Fruit fly (Drosophila melanogaster) whole organism, adult: ENCODE results near the gene mRpL36.

ENCODE experiments used
- CG11617 ChIP-seq: fragments of 200-800 bp; sonication (Bioruptor generic); optimal IDR thresholded peaks from 2 replicates; lab custom pipeline; 2017; ENCODE audit warnings: mild to moderate bottlenecking, missing biosample characterization, missing genetic modification reagents, missing genetic modification characterization
- CG12768 ChIP-seq: fragments of 200-800 bp; sonication (Bioruptor generic); optimal IDR thresholded peaks from 2 replicates; lab custom pipeline; 2017; ENCODE audit warnings: missing biosample characterization, missing genetic modification characterization, mild to moderate bottlenecking, moderate library complexity, missing genetic modification reagents
- CG14711 ChIP-seq: fragments of 200-800 bp; sonication (Bioruptor generic); optimal IDR thresholded peaks from 2 replicates; lab custom pipeline; 2018; ENCODE audit warnings: missing biosample characterization, mild to moderate bottlenecking, missing genetic modification characterization, moderate library complexity
- CG1620 ChIP-seq: fragments of 200-800 bp; sonication (Bioruptor generic); optimal IDR thresholded peaks from 2 replicates; lab custom pipeline; 2016; ENCODE audit warnings: missing biosample characterization, missing genetic modification characterization
- CG33017 ChIP-seq: fragments of 200-800 bp; sonication (Bioruptor generic); optimal IDR thresholded peaks from 2 replicates; lab custom pipeline; 2018; ENCODE audit warnings: missing biosample characterization, mild to moderate bottlenecking, missing genetic modification characterization, moderate library complexity
- CG5204 ChIP-seq: fragments of 200-800 bp; sonication (Bioruptor generic); optimal IDR thresholded peaks from 2 replicates; lab custom pipeline; 2016; ENCODE audit warnings: missing biosample characterization, missing genetic modification characterization
- CG7045 ChIP-seq: fragments of 200-800 bp; sonication (Bioruptor generic); optimal IDR thresholded peaks from 2 replicates; lab custom pipeline; 2017; ENCODE audit warnings: missing biosample characterization, mild to moderate bottlenecking, missing genetic modification characterization
- CG7101 ChIP-seq: fragments of 200-800 bp; sonication (Bioruptor generic); optimal IDR thresholded peaks from 2 replicates; lab custom pipeline; 2018; ENCODE audit warnings: missing biosample characterization, mild to moderate bottlenecking, missing genetic modification characterization, moderate library complexity
- Clk ChIP-seq: fragments of 200-800 bp; sonication (Bioruptor generic); optimal IDR thresholded peaks from 2 replicates; lab custom pipeline; 2017; ENCODE audit warnings: missing biosample characterization, missing genetic modification characterization
- Crg-1 ChIP-seq: fragments of 200-800 bp; sonication (Bioruptor generic); optimal IDR thresholded peaks from 2 replicates; lab custom pipeline; 2016; ENCODE audit warnings: missing biosample characterization, missing genetic modification characterization
- Hr96 ChIP-seq: fragments of 200-800 bp; sonication (Bioruptor generic); optimal IDR thresholded peaks from 2 replicates; lab custom pipeline; 2016; ENCODE audit warnings: missing biosample characterization, missing genetic modification characterization
- Mnt ChIP-seq: fragments of 200-800 bp; sonication (Bioruptor generic); optimal IDR thresholded peaks from 2 replicates; lab custom pipeline; 2016; ENCODE audit warnings: missing biosample characterization, mild to moderate bottlenecking, missing genetic modification characterization
- bab1 ChIP-seq: fragments of 200-800 bp; sonication (Bioruptor generic); optimal IDR thresholded peaks from 3 replicates; lab custom pipeline; 2019; ENCODE audit warnings: missing biosample characterization, mild to moderate bottlenecking, missing genetic modification characterization, moderate library complexity
- cic ChIP-seq: fragments of 200-800 bp; sonication (Bioruptor generic); optimal IDR thresholded peaks from 2 replicates; lab custom pipeline; 2017; ENCODE audit warnings: missing biosample characterization, mild to moderate bottlenecking, missing genetic modification characterization, moderate library complexity
- cnc ChIP-seq, 2 experiments: fragments of >200 bp; optimal IDR thresholded peaks; 2 replicates each; lab custom pipeline; 2017
- kay ChIP-seq: fragments of 200-800 bp; sonication (Bioruptor generic); peaks from one replicate; lab custom pipeline; 2016; ENCODE audit warnings: missing biosample characterization, missing genetic modification characterization, borderline replicate concordance
- ovo ChIP-seq: fragments of 200-800 bp; sonication (Bioruptor generic); optimal IDR thresholded peaks from 2 replicates; lab custom pipeline; 2016; ENCODE audit warnings: missing biosample characterization, missing genetic modification characterization
- pad ChIP-seq: fragments of 200-800 bp; sonication (Bioruptor generic); optimal IDR thresholded peaks from 3 replicates; lab custom pipeline; 2017; ENCODE audit warnings: missing biosample characterization, missing genetic modification characterization, mild to moderate bottlenecking, moderate library complexity, missing genetic modification reagents
- tj ChIP-seq: fragments of 200-800 bp; sonication (Bioruptor generic); optimal IDR thresholded peaks from 3 replicates; lab custom pipeline; 2017; ENCODE audit warnings: missing biosample characterization, mild to moderate bottlenecking, missing genetic modification characterization, moderate library complexity
- toe ChIP-seq: fragments of 200-800 bp; sonication (Bioruptor generic); optimal IDR thresholded peaks from 2 replicates; lab custom pipeline; 2016; ENCODE audit warnings: missing biosample characterization, missing genetic modification characterization

Gene mRpL36

dm6 chr3L:8155324-8155723 lies 30.4 kb upstream of the mRpL36 start:
- no peak for TF ChIP-seq CG1620 (GFP tag; lab: Kevin White, UChicago)
- no peak for TF ChIP-seq CG33017 (tag; lab: Kevin White, UChicago)
- TF ChIP-seq Clk (GFP tag; lab: Kevin White, UChicago) = no peak
- TF ChIP-seq toe (GFP tag; lab: Kevin White, UChicago) = no peak
- TF ChIP-seq CG7101 (tag; lab: Kevin White, UChicago) = no peak
- TF ChIP-seq Mnt = no peak
- no peak for TF ChIP-seq CG12768 (GFP tag; lab: Kevin White, UChicago)
- TF ChIP-seq Hr96 = no peak
- TF ChIP-seq tj (GFP tag; lab: Kevin White, UChicago) = no peak
- no peak for TF ChIP-seq Crg-1
- no peak for TF ChIP-seq CG7045 (GFP tag; lab: Kevin White, UChicago)
- no peak for TF ChIP-seq CG5204 (GFP tag; lab: Kevin White, UChicago)
- no peak for TF ChIP-seq CG11617
- no peak for TF ChIP-seq CG14711 (tag; lab: Kevin White, UChicago)
- TF ChIP-seq kay (GFP tag; lab: Kevin White, UChicago) = no peak
- no peak for TF ChIP-seq ovo (GFP tag; lab: Kevin White, UChicago)
- no peak for TF ChIP-seq cnc (optimal IDR thresholded peaks at IDR 0.05; lab: Kevin White, UChicago)

- TF ChIP-seq tj (GFP tag; lab: Kevin White, UChicago) (peak; percentile 76), Crg-1 (no peak)
Measured at dm6 chr3L:8154544-8154943, 29.6 kb upstream of the mRpL36 start.

dm6 chr3L:8153206-8153996 lies 28.5 kb upstream of the mRpL36 start:
- TF ChIP-seq tj (GFP tag; lab: Kevin White, UChicago) (peak; percentile 16), CG5204 (GFP tag; lab: Kevin White, UChicago) (peak; percentile 61), kay (GFP tag; lab: Kevin White, UChicago) (peak; percentile 4), CG7045 (GFP tag; lab: Kevin White, UChicago) (peak; percentile 75), CG33017 (tag; lab: Kevin White, UChicago) (no peak), toe (GFP tag; lab: Kevin White, UChicago) (no peak)

dm6 chr3L:8151727-8152199 lies 26.8 kb upstream of the mRpL36 start, which contains the start of gene CG13676:
Gene CG13676 (minus strand): TSS chr3L:8151813.
- TF ChIP-seq CG5204 (GFP tag; lab: Kevin White, UChicago) = no peak
- no peak for TF ChIP-seq CG7101 (tag; lab: Kevin White, UChicago)
- TF ChIP-seq Clk (GFP tag; lab: Kevin White, UChicago) = no peak
- no peak for TF ChIP-seq CG33017 (tag; lab: Kevin White, UChicago)
- no peak for TF ChIP-seq CG7045 (GFP tag; lab: Kevin White, UChicago)
- no peak for TF ChIP-seq Hr96
- no peak for TF ChIP-seq cic (GFP tag; lab: Kevin White, UChicago)
- no peak for TF ChIP-seq Crg-1
- no peak for TF ChIP-seq pad (GFP tag; lab: Kevin White, UChicago)
- no peak for TF ChIP-seq kay (GFP tag; lab: Kevin White, UChicago)
- no peak for TF ChIP-seq CG14711 (tag; lab: Kevin White, UChicago)
- TF ChIP-seq tj (GFP tag; lab: Kevin White, UChicago) = no peak
- no peak for TF ChIP-seq CG12768 (GFP tag; lab: Kevin White, UChicago)

dm6 chr3L:8150812-8151211 lies 25.9 kb upstream of the mRpL36 start:
- TF ChIP-seq CG11617 (no peak), Crg-1 (no peak), CG7045 (GFP tag; lab: Kevin White, UChicago) (no peak), Mnt (no peak), cnc (optimal IDR thresholded peaks at IDR 0.05; lab: Kevin White, UChicago) (no peak), CG7101 (tag; lab: Kevin White, UChicago) (no peak), tj (GFP tag; lab: Kevin White, UChicago) (no peak), bab1 (GFP tag; lab: Kevin White, UChicago) (no peak), CG5204 (GFP tag; lab: Kevin White, UChicago) (no peak), pad (GFP tag; lab: Kevin White, UChicago) (no peak), Clk (GFP tag; lab: Kevin White, UChicago) (no peak), Hr96 (no peak), ovo (GFP tag; lab: Kevin White, UChicago) (no peak), cic (GFP tag; lab: Kevin White, UChicago) (no peak), CG1620 (GFP tag; lab: Kevin White, UChicago) (no peak)

dm6 chr3L:8150284-8150683 lies 25.4 kb upstream of the mRpL36 start:
- TF ChIP-seq kay (GFP tag; lab: Kevin White, UChicago) (no peak), Hr96 (no peak), Mnt (no peak), pad (GFP tag; lab: Kevin White, UChicago) (no peak), Clk (GFP tag; lab: Kevin White, UChicago) (no peak), ovo (GFP tag; lab: Kevin White, UChicago) (no peak), CG11617 (no peak), Crg-1 (no peak)
